Worm (Caenorhabditis elegans): ENCODE results near the gene Y82E9BL.19.
"Not testable (repeated sequence)": the region's sequence is repeated elsewhere in the genome, so short reads cannot be mapped to it uniquely, and the experiment has no call there.

Gene Y82E9BL.19

ce11 chrIII:1359669-1360068 is 27.9 kb downstream of the Y82E9BL.19 start, which contains the start of gene Y82E9BR.9:
Y82E9BR.9 (minus strand) TSS chrIII:1359769.
- TF ChIP-seq him-1 (tag; optimal IDR thresholded peaks at IDR 0.05) (no peak), W03F9.2 (tag; optimal IDR thresholded peaks at IDR 0.05) (no peak), dao-5 (tag; optimal IDR thresholded peaks at IDR 0.05) (no peak)

- TF ChIP-seq W03F9.2 (tag; optimal IDR thresholded peaks at IDR 0.05) (no peak), him-1 (tag; optimal IDR thresholded peaks at IDR 0.05) (no peak), dao-5 (tag; optimal IDR thresholded peaks at IDR 0.05) (no peak)
Observed at ce11 chrIII:1372563-1372962, 40.7 kb downstream of the Y82E9BL.19 start.

ce11 chrIII:1374355-1374807 is 42.6 kb downstream of the Y82E9BL.19 start, which contains the start of gene Y82E9BR.20:
Y82E9BR.20 (plus strand) TSS chrIII:1374405.
- TF ChIP-seq him-1 (tag; optimal IDR thresholded peaks at IDR 0.05) (no peak), dao-5 (tag; optimal IDR thresholded peaks at IDR 0.05) (no peak), W03F9.2 (tag; optimal IDR thresholded peaks at IDR 0.05) (no peak)

DNA sequence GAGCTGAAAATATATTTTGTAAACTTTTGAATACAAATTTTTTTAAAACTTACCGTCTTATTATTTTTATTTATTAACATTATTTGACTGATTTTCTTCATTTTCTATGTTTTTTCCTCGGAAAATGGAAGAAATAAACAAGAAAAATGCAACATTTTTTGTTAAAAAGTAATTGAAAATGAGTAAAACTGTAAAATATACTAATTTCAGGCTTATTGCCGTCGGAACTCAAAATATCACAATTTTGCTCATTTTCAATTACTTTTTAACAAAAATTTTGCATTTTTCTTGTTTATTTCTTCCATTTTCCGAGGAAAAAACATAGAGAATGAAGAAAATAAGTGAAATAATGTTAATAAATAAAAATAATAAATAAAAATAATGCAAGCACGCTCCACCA is 43.7 kb downstream of the Y82E9BL.19 start, which contains the start of gene Y82E9BR.10:
Gene Y82E9BR.10, minus strand, starts transcription at position 101 of the 400 bp plus-strand sequence.
- TF ChIP-seq W03F9.2, him-1, dao-5 (tag; optimal IDR thresholded peaks at IDR 0.05): not testable (repeated sequence)

ce11 chrIII:1377903-1378302 is 46.1 kb downstream of the Y82E9BL.19 start, which contains the start of gene pals-40:
pals-40 (minus strand) TSS chrIII:1378003.
- not testable (repeated sequence) for TF ChIP-seq him-1, dao-5, W03F9.2 (tag; optimal IDR thresholded peaks at IDR 0.05)

ce11 chrIII:1380535-1381274 is 48.9 kb downstream of the Y82E9BL.19 start, which contains the start of the genes pals-21 and Y82E9BR.6:
pals-21 (minus strand) TSS chrIII:1380635.
Y82E9BR.6 (plus strand) TSS chrIII:1381224.
- TF ChIP-seq W03F9.2 (tag; optimal IDR thresholded peaks at IDR 0.05), result no peak
- no peak for TF ChIP-seq him-1 (tag; optimal IDR thresholded peaks at IDR 0.05)
- no peak for TF ChIP-seq dao-5 (tag; optimal IDR thresholded peaks at IDR 0.05)
